Worm (Caenorhabditis elegans) whole organism, L4/young adult: Measurements from ENCODE around the gene srlf-16.

Experiments used
- W03F9.2 ChIP-seq: fragments of 150-350 bp; optimal IDR thresholded peaks from 2 replicates; lab custom pipeline; 2014; ENCODE audit warnings: missing biosample characterization, missing genetic modification characterization
- dao-5 ChIP-seq: sonication (generic microtip); optimal IDR thresholded peaks from 2 replicates; lab custom pipeline; 2016; ENCODE audit warnings: missing genotype, missing genetic modification characterization, moderate library complexity, missing compliant biosample characterization
- him-1 ChIP-seq: sonication (generic microtip); optimal IDR thresholded peaks from 2 replicates; lab custom pipeline; 2016; ENCODE audit warnings: missing genotype, missing genetic modification reagents, missing genetic modification characterization, missing compliant biosample characterization

DNA sequence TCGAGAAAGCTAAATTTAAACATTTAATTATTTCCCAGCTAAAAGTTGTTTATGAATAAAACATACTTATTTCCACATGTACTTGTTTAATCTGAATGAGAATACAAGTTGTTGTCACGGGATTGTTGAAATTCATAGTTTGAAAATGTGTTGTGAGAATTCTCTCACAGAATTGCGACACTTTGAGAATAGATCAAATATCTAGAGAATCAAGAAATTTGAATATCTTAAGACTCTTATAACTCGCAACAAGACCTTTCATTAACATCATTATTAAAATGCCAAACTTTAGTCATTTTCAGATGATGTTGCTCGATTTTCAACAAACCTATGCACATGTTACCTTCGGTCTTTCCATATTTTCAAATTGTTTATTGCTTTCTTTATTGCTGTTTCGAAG lies 1.6 kb upstream of the srlf-16 start, which contains the start of gene str-90:
- TF ChIP-seq him-1 (tag; lab: Kevin White, UChicago) (no peak), dao-5 (tag; lab: Kevin White, UChicago) (no peak), W03F9.2 (tag; lab: Kevin White, UChicago) (no peak)
